Worm (Caenorhabditis elegans) whole organism, young adult: ENCODE results near the gene F59A6.3.

Experiments
- T07F8.4 ChIP-seq: sonication (generic microtip); optimal IDR thresholded peaks from 2 replicates; lab custom pipeline; 2016; ENCODE audit warnings: mild to moderate bottlenecking, missing genetic modification characterization, moderate library complexity, missing compliant biosample characterization
- Y56A3A.18 ChIP-seq: fragments of 200-800 bp; sonication (Bioruptor generic); IDR thresholded peaks from 2 replicates; pipeline ENCODE4 v1.3.6; 2022; ENCODE audit warnings: missing genetic modification reagents, missing genetic modification characterization, missing compliant biosample characterization
- ama-1 ChIP-seq, 3 experiments: fragments of 150-350 bp in 1 of 3; sonication (generic microtip) in 2 of 3; optimal IDR thresholded peaks; 2 replicates each; lab custom pipeline; 2014 to 2018; ENCODE audit warnings: missing biosample characterization in 2 of 3, missing genetic modification characterization in 2 of 3, missing genetic modification reagents in 2 of 3
- attf-5 ChIP-seq: fragments of 200-800 bp; sonication (Bioruptor generic); optimal IDR thresholded peaks from 2 replicates; lab custom pipeline; 2018; ENCODE audit warnings: mild to moderate bottlenecking, missing genetic modification characterization, missing compliant biosample characterization
- ekl-4 ChIP-seq: fragments of 200-800 bp; sonication (Bioruptor generic); IDR thresholded peaks from 2 replicates; pipeline ENCODE4 v1.3.6; 2022; ENCODE audit warnings: missing genetic modification reagents, missing genetic modification characterization, missing compliant biosample characterization
- hlh-26 ChIP-seq: fragments of 200-800 bp; sonication (Bioruptor generic); conservative IDR thresholded peaks from 2 replicates; pipeline ENCODE4 v1.3.6; 2022; ENCODE audit warnings: missing genetic modification reagents, missing genetic modification characterization, missing compliant biosample characterization
- hrde-1 ChIP-seq: sonication (generic microtip); optimal IDR thresholded peaks from 2 replicates; lab custom pipeline; 2016; ENCODE audit warnings: missing genetic modification characterization, mild to moderate bottlenecking, missing compliant biosample characterization, moderate library complexity, missing genotype, missing genetic modification reagents, borderline replicate concordance
- madf-8 ChIP-seq: fragments of 200-800 bp; sonication (Bioruptor generic); conservative IDR thresholded peaks from 2 replicates; pipeline ENCODE4 v1.3.6; 2022; ENCODE audit warnings: missing genetic modification reagents, missing genetic modification characterization, missing compliant biosample characterization
- pbrm-1 ChIP-seq: fragments of 200-800 bp; sonication (Bioruptor generic); IDR thresholded peaks from 2 replicates; pipeline ENCODE4 v1.3.6; 2022; ENCODE audit warnings: missing genetic modification reagents, missing genetic modification characterization, missing compliant biosample characterization
- rcor-1 ChIP-seq: fragments of 200-800 bp; sonication (Bioruptor generic); IDR thresholded peaks from 2 replicates; pipeline ENCODE4 v1.3.6; 2022; ENCODE audit warnings: missing genetic modification reagents, missing genetic modification characterization, missing compliant biosample characterization
- unc-62 ChIP-seq: fragments of 150-350 bp; optimal IDR thresholded peaks from 2 replicates; lab custom pipeline; 2014; ENCODE audit warnings: missing biosample characterization, missing genetic modification reagents, missing genetic modification characterization

ce11 chrII:5049865-5050342 is 41.8 kb downstream of the F59A6.3 start, which contains the start of gene F33G12.6:
- TF ChIP-seq ama-1 (optimal IDR thresholded peaks at IDR 0.05; lab: Kevin White, UChicago): no peak
- no peak for TF ChIP-seq ama-1 (GFP tag; optimal IDR thresholded peaks at IDR 0.05; lab: Kevin White, UChicago)
- no peak for TF ChIP-seq Y56A3A.18 (GFP tag; lab: Robert Waterston, UW)
- no peak for TF ChIP-seq rcor-1 (GFP tag; lab: Robert Waterston, UW)
- TF ChIP-seq attf-5: no peak
- no peak for TF ChIP-seq hrde-1 (tag; lab: Kevin White, UChicago)
- TF ChIP-seq hlh-26 (GFP tag; lab: Robert Waterston, UW): no peak
- TF ChIP-seq unc-62 (GFP tag; lab: Kevin White, UChicago): no peak
- no peak for TF ChIP-seq T07F8.4
- no peak for TF ChIP-seq ekl-4
- TF ChIP-seq pbrm-1 (GFP tag; lab: Robert Waterston, UW): no peak
- TF ChIP-seq madf-8: no peak
